Worm (Caenorhabditis elegans): ENCODE measurements around the gene bris-1.

ce11 chrIV:3814553-3815258 lies 4.4 kb downstream of the bris-1 start:
- TF ChIP-seq tbx-2 (tag; optimal IDR thresholded peaks at IDR 0.05) (no peak), ama-1 (optimal IDR thresholded peaks at IDR 0.05) (no peak)
